Worm (Caenorhabditis elegans) whole organism, late embryonic: Measurements from ENCODE around the gene F57A8.1.

Experiments
- F13H6.1 ChIP-seq: sonication (generic microtip); optimal IDR thresholded peaks from 2 replicates; lab custom pipeline; 2016; ENCODE audit warnings: missing genetic modification characterization, missing compliant biosample characterization
- ceh-48 ChIP-seq: sonication (generic microtip); optimal IDR thresholded peaks from 2 replicates; lab custom pipeline; 2016; ENCODE audit warnings: missing genetic modification characterization, inconsistent platforms, missing compliant biosample characterization
- elt-4 ChIP-seq: sonication (generic microtip); optimal IDR thresholded peaks from 2 replicates; lab custom pipeline; 2016; ENCODE audit warnings: missing genetic modification characterization, missing compliant biosample characterization
- fkh-10 ChIP-seq: fragments of 150-350 bp; optimal IDR thresholded peaks from 2 replicates; lab custom pipeline; 2014; ENCODE audit warnings: missing biosample characterization, missing genetic modification reagents, missing genetic modification characterization
- lin-11 ChIP-seq: fragments of 200-800 bp; sonication (Bioruptor generic); optimal IDR thresholded peaks from 2 replicates; lab custom pipeline; 2018; ENCODE audit warnings: mild to moderate bottlenecking, missing genetic modification characterization, missing compliant biosample characterization
- pag-3 ChIP-seq: sonication (generic microtip); optimal IDR thresholded peaks from 2 replicates; lab custom pipeline; 2016; ENCODE audit warnings: missing compliant biosample characterization, missing genetic modification characterization, borderline replicate concordance
- rnt-1 ChIP-seq: sonication (generic microtip); optimal IDR thresholded peaks from 2 replicates; lab custom pipeline; 2016; ENCODE audit warnings: missing genetic modification characterization, missing compliant biosample characterization
- unc-55 ChIP-seq: sonication (generic microtip); optimal IDR thresholded peaks from 2 replicates; lab custom pipeline; 2017; ENCODE audit warnings: missing biosample characterization, missing genetic modification reagents, missing genetic modification characterization

DNA sequence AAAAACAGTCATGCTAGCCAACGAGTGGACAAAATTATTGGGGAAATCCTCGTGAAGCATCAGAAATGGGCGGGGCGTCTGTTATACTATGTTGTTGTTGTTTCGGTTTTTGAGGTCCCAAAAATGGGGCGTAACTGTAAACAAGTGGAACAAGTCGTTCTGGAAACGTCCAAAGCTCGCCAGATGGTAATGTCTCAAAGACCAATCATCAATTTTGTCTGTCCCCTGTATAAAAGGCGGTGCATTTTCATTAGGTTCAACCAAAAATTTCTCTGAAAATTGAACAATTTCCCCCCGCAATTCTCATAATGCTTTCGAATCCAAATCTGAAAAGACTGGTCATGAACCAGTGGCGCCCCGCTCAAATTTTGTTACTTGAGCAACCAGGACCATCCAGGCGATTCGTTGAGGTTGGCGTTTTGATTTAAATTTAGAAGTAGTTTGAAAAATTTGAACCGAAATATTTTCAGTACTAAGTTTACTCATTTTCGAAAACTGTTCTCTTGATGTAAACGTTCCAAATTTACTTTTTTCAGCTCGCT, 18.0 kb upstream of the F57A8.1 start:
- TF ChIP-seq lin-11 (tag; lab: Kevin White, UChicago) (no peak), F13H6.1 (tag; lab: Kevin White, UChicago) (no peak), elt-4 (tag; lab: Kevin White, UChicago) (no peak), ceh-48 (tag; lab: Kevin White, UChicago) (no peak), unc-55 (GFP tag; lab: Kevin White, UChicago) (no peak), rnt-1 (no peak), fkh-10 (no peak), pag-3 (tag; lab: Kevin White, UChicago) (no peak)
